Worm (Caenorhabditis elegans): Measurements from ENCODE around the gene D2024.5.

Gene D2024.5

ce11 chrIV:7188030-7188429 lies 40.1 kb downstream of the D2024.5 start, which contains the start of gene C42D4.13:
Gene C42D4.13, minus strand, starts transcription at chrIV:7188130.
- TF ChIP-seq snpc-4 (tag; optimal IDR thresholded peaks at IDR 0.05) (no peak), C34F6.9 (tag; optimal IDR thresholded peaks at IDR 0.05) (no peak), sma-9 (GFP tag; optimal IDR thresholded peaks at IDR 0.05) (no peak), sma-9 (tag; optimal IDR thresholded peaks at IDR 0.05) (no peak), alr-1 (tag; optimal IDR thresholded peaks at IDR 0.05) (no peak), ztf-1 (GFP tag; conservative IDR thresholded peaks at IDR 0.05) (no peak), lin-13 (GFP tag; optimal IDR thresholded peaks at IDR 0.05) (no peak), nhr-23 (tag; optimal IDR thresholded peaks at IDR 0.05) (no peak), skn-1 (tag; optimal IDR thresholded peaks at IDR 0.05) (no peak), nhr-21 (tag; optimal IDR thresholded peaks at IDR 0.05) (no peak), unc-62 (GFP tag; optimal IDR thresholded peaks at IDR 0.05) (no peak), sem-4 (tag; optimal IDR thresholded peaks at IDR 0.05) (no peak), elt-1 (tag; optimal IDR thresholded peaks at IDR 0.05) (no peak), lsy-2 (tag; optimal IDR thresholded peaks at IDR 0.05) (no peak), nhr-77 (tag; optimal IDR thresholded peaks at IDR 0.05) (no peak)

ce11 chrIV:7186756-7187155 lies 41.4 kb downstream of the D2024.5 start, which contains the start of gene str-249:
Gene str-249, minus strand, starts transcription at chrIV:7186856.
- TF ChIP-seq ceh-16 (tag; optimal IDR thresholded peaks at IDR 0.05) (no peak), gmeb-1 (tag; optimal IDR thresholded peaks at IDR 0.05) (no peak), nhr-25 (tag; optimal IDR thresholded peaks at IDR 0.05) (no peak), nhr-6 (tag; optimal IDR thresholded peaks at IDR 0.05) (no peak), nhr-21 (tag; optimal IDR thresholded peaks at IDR 0.05) (no peak), ztf-11 (tag; optimal IDR thresholded peaks at IDR 0.05) (no peak), mdl-1 (tag; optimal IDR thresholded peaks at IDR 0.05) (no peak), aly-2 (tag; optimal IDR thresholded peaks at IDR 0.05) (no peak), nhr-10 (tag; optimal IDR thresholded peaks at IDR 0.05) (no peak), snpc-4 (tag; optimal IDR thresholded peaks at IDR 0.05) (no peak), mab-5 (tag; optimal IDR thresholded peaks at IDR 0.05) (no peak), unc-62 (GFP tag; optimal IDR thresholded peaks at IDR 0.05) (no peak), mbf-1 (tag; optimal IDR thresholded peaks at IDR 0.05) (no peak), nhr-12 (tag; optimal IDR thresholded peaks at IDR 0.05) (no peak), alr-1 (tag; optimal IDR thresholded peaks at IDR 0.05) (no peak), ztf-1 (GFP tag; conservative IDR thresholded peaks at IDR 0.05) (no peak), lin-39 (tag; optimal IDR thresholded peaks at IDR 0.05) (no peak), zag-1 (tag; optimal IDR thresholded peaks at IDR 0.05) (no peak), C34F6.9 (tag; optimal IDR thresholded peaks at IDR 0.05) (no peak)

ce11 chrIV:7184597-7184996 lies 43.5 kb downstream of the D2024.5 start, which contains the start of gene clec-179:
Gene clec-179, minus strand, starts transcription at chrIV:7184697.
- TF ChIP-seq fos-1 (tag; optimal IDR thresholded peaks at IDR 0.05), result no peak
- no peak for TF ChIP-seq unc-39 (tag; optimal IDR thresholded peaks at IDR 0.05)
- TF ChIP-seq aly-2 (tag; optimal IDR thresholded peaks at IDR 0.05), result no peak
- no peak for TF ChIP-seq elt-3 (tag; optimal IDR thresholded peaks at IDR 0.05)
- no peak for TF ChIP-seq zag-1 (tag; optimal IDR thresholded peaks at IDR 0.05)
- no peak for TF ChIP-seq alr-1 (tag; optimal IDR thresholded peaks at IDR 0.05)
- no peak for TF ChIP-seq sem-4 (tag; optimal IDR thresholded peaks at IDR 0.05)

ce11 chrIV:7182818-7183217 lies 45.3 kb downstream of the D2024.5 start:
- TF ChIP-seq ceh-82 (tag; optimal IDR thresholded peaks at IDR 0.05), result no peak
- no peak for TF ChIP-seq lin-39 (tag; optimal IDR thresholded peaks at IDR 0.05)
- no peak for TF ChIP-seq nhr-129 (tag; optimal IDR thresholded peaks at IDR 0.05)
- no peak for TF ChIP-seq ama-1 (optimal IDR thresholded peaks at IDR 0.05)
- no peak for TF ChIP-seq mab-5 (tag; optimal IDR thresholded peaks at IDR 0.05)
- TF ChIP-seq snpc-4 (tag; optimal IDR thresholded peaks at IDR 0.05), result no peak
- no peak for TF ChIP-seq elt-1 (tag; optimal IDR thresholded peaks at IDR 0.05)
- no peak for TF ChIP-seq skn-1 (tag; optimal IDR thresholded peaks at IDR 0.05)
- TF ChIP-seq ztf-4 (tag; optimal IDR thresholded peaks at IDR 0.05), result no peak
- no peak for TF ChIP-seq nhr-12 (tag; optimal IDR thresholded peaks at IDR 0.05)

ce11 chrIV:7180304-7180703 lies 47.8 kb downstream of the D2024.5 start, which contains the start of gene cest-10:
Gene cest-10, plus strand, starts transcription at chrIV:7180557.
- TF ChIP-seq F13H6.1 (tag; optimal IDR thresholded peaks at IDR 0.05) (no peak), dmd-4 (tag; optimal IDR thresholded peaks at IDR 0.05) (no peak), mab-5 (tag; optimal IDR thresholded peaks at IDR 0.05) (no peak), fos-1 (tag; optimal IDR thresholded peaks at IDR 0.05) (peak; percentile 65), ceh-16 (tag; optimal IDR thresholded peaks at IDR 0.05) (no peak), ama-1 (optimal IDR thresholded peaks at IDR 0.05) (no peak), nhr-129 (tag; optimal IDR thresholded peaks at IDR 0.05) (no peak), zag-1 (tag; optimal IDR thresholded peaks at IDR 0.05) (no peak), ztf-1 (GFP tag; conservative IDR thresholded peaks at IDR 0.05) (no peak), peb-1 (tag; optimal IDR thresholded peaks at IDR 0.05) (no peak), egl-27 (tag; optimal IDR thresholded peaks at IDR 0.05) (no peak), nhr-25 (tag; optimal IDR thresholded peaks at IDR 0.05) (peak; percentile 40), sma-3 (GFP tag; optimal IDR thresholded peaks at IDR 0.05) (no peak), elt-1 (tag; optimal IDR thresholded peaks at IDR 0.05) (no peak), ZK546.5 (tag; optimal IDR thresholded peaks at IDR 0.05) (no peak), unc-62 (GFP tag; optimal IDR thresholded peaks at IDR 0.05) (no peak), lsy-2 (tag; optimal IDR thresholded peaks at IDR 0.05) (no peak), aly-2 (tag; optimal IDR thresholded peaks at IDR 0.05) (no peak), snpc-4 (tag; optimal IDR thresholded peaks at IDR 0.05) (no peak), nhr-6 (tag; optimal IDR thresholded peaks at IDR 0.05) (no peak), sma-9 (GFP tag; optimal IDR thresholded peaks at IDR 0.05) (peak; percentile 29), sma-9 (tag; optimal IDR thresholded peaks at IDR 0.05) (no peak), ceh-82 (tag; optimal IDR thresholded peaks at IDR 0.05) (no peak), lin-11 (tag; optimal IDR thresholded peaks at IDR 0.05) (no peak), elt-3 (tag; optimal IDR thresholded peaks at IDR 0.05) (no peak), nhr-77 (tag; optimal IDR thresholded peaks at IDR 0.05) (no peak), mdl-1 (tag; optimal IDR thresholded peaks at IDR 0.05) (no peak), skn-1 (tag; optimal IDR thresholded peaks at IDR 0.05) (no peak), nhr-12 (tag; optimal IDR thresholded peaks at IDR 0.05) (no peak), ztf-11 (tag; optimal IDR thresholded peaks at IDR 0.05) (no peak)

Data from whole organism, L2 larva.